Fruit fly (Drosophila melanogaster) whole organism, adult: ENCODE results near the gene EMC2B.
"Not testable (repeated sequence)": the region's sequence is repeated elsewhere in the genome, so short reads cannot be mapped to it uniquely, and the experiment has no call there.

Source experiments
- CG11617 ChIP-seq: fragments of 200-800 bp; sonication (Bioruptor generic); optimal IDR thresholded peaks from 2 replicates; lab custom pipeline; 2017; ENCODE audit warnings: mild to moderate bottlenecking, missing biosample characterization, missing genetic modification reagents, missing genetic modification characterization
- CG12768 ChIP-seq: fragments of 200-800 bp; sonication (Bioruptor generic); optimal IDR thresholded peaks from 2 replicates; lab custom pipeline; 2017; ENCODE audit warnings: missing biosample characterization, missing genetic modification characterization, mild to moderate bottlenecking, moderate library complexity, missing genetic modification reagents
- CG14711 ChIP-seq: fragments of 200-800 bp; sonication (Bioruptor generic); optimal IDR thresholded peaks from 2 replicates; lab custom pipeline; 2018; ENCODE audit warnings: missing biosample characterization, mild to moderate bottlenecking, missing genetic modification characterization, moderate library complexity
- CG1620 ChIP-seq: fragments of 200-800 bp; sonication (Bioruptor generic); optimal IDR thresholded peaks from 2 replicates; lab custom pipeline; 2016; ENCODE audit warnings: missing biosample characterization, missing genetic modification characterization
- CG33017 ChIP-seq: fragments of 200-800 bp; sonication (Bioruptor generic); optimal IDR thresholded peaks from 2 replicates; lab custom pipeline; 2018; ENCODE audit warnings: missing biosample characterization, mild to moderate bottlenecking, missing genetic modification characterization, moderate library complexity
- CG5204 ChIP-seq: fragments of 200-800 bp; sonication (Bioruptor generic); optimal IDR thresholded peaks from 2 replicates; lab custom pipeline; 2016; ENCODE audit warnings: missing biosample characterization, missing genetic modification characterization
- CG7045 ChIP-seq: fragments of 200-800 bp; sonication (Bioruptor generic); optimal IDR thresholded peaks from 2 replicates; lab custom pipeline; 2017; ENCODE audit warnings: missing biosample characterization, mild to moderate bottlenecking, missing genetic modification characterization
- CG7101 ChIP-seq: fragments of 200-800 bp; sonication (Bioruptor generic); optimal IDR thresholded peaks from 2 replicates; lab custom pipeline; 2018; ENCODE audit warnings: missing biosample characterization, mild to moderate bottlenecking, missing genetic modification characterization, moderate library complexity
- Clk ChIP-seq: fragments of 200-800 bp; sonication (Bioruptor generic); optimal IDR thresholded peaks from 2 replicates; lab custom pipeline; 2017; ENCODE audit warnings: missing biosample characterization, missing genetic modification characterization
- Crg-1 ChIP-seq: fragments of 200-800 bp; sonication (Bioruptor generic); optimal IDR thresholded peaks from 2 replicates; lab custom pipeline; 2016; ENCODE audit warnings: missing biosample characterization, missing genetic modification characterization
- Hr96 ChIP-seq: fragments of 200-800 bp; sonication (Bioruptor generic); optimal IDR thresholded peaks from 2 replicates; lab custom pipeline; 2016; ENCODE audit warnings: missing biosample characterization, missing genetic modification characterization
- Mnt ChIP-seq: fragments of 200-800 bp; sonication (Bioruptor generic); optimal IDR thresholded peaks from 2 replicates; lab custom pipeline; 2016; ENCODE audit warnings: missing biosample characterization, mild to moderate bottlenecking, missing genetic modification characterization
- bab1 ChIP-seq: fragments of 200-800 bp; sonication (Bioruptor generic); optimal IDR thresholded peaks from 3 replicates; lab custom pipeline; 2019; ENCODE audit warnings: missing biosample characterization, mild to moderate bottlenecking, missing genetic modification characterization, moderate library complexity
- cic ChIP-seq: fragments of 200-800 bp; sonication (Bioruptor generic); optimal IDR thresholded peaks from 2 replicates; lab custom pipeline; 2017; ENCODE audit warnings: missing biosample characterization, mild to moderate bottlenecking, missing genetic modification characterization, moderate library complexity
- cnc ChIP-seq, 2 experiments: fragments of >200 bp; optimal IDR thresholded peaks; 2 replicates each; lab custom pipeline; 2017
- kay ChIP-seq: fragments of 200-800 bp; sonication (Bioruptor generic); peaks from one replicate; lab custom pipeline; 2016; ENCODE audit warnings: missing biosample characterization, missing genetic modification characterization, borderline replicate concordance
- ovo ChIP-seq: fragments of 200-800 bp; sonication (Bioruptor generic); optimal IDR thresholded peaks from 2 replicates; lab custom pipeline; 2016; ENCODE audit warnings: missing biosample characterization, missing genetic modification characterization
- pad ChIP-seq: fragments of 200-800 bp; sonication (Bioruptor generic); optimal IDR thresholded peaks from 3 replicates; lab custom pipeline; 2017; ENCODE audit warnings: missing biosample characterization, missing genetic modification characterization, mild to moderate bottlenecking, moderate library complexity, missing genetic modification reagents
- tj ChIP-seq: fragments of 200-800 bp; sonication (Bioruptor generic); optimal IDR thresholded peaks from 3 replicates; lab custom pipeline; 2017; ENCODE audit warnings: missing biosample characterization, mild to moderate bottlenecking, missing genetic modification characterization, moderate library complexity
- toe ChIP-seq: fragments of 200-800 bp; sonication (Bioruptor generic); optimal IDR thresholded peaks from 2 replicates; lab custom pipeline; 2016; ENCODE audit warnings: missing biosample characterization, missing genetic modification characterization

EMC2B gene

dm6 chr3R:16988514-16988913, 3.2 kb downstream of the EMC2B start, which contains the start of gene MESK4:
MESK4 (plus strand) TSS chr3R:16988814.
- TF ChIP-seq CG33017 (tag; lab: Kevin White, UChicago); CG14711 (tag; lab: Kevin White, UChicago); Crg-1 (GFP tag; lab: Kevin White, UChicago): not testable (repeated sequence)

- no peak for TF ChIP-seq ovo (GFP tag; lab: Kevin White, UChicago)
- TF ChIP-seq cic (GFP tag; lab: Kevin White, UChicago), result peak; percentile 12
Measured at dm6 chr3R:16987924-16988298, 3.8 kb downstream of the EMC2B start.

dm6 chr3R:16987220-16987923, 4.3 kb downstream of the EMC2B start, which contains the start of gene CG18622:
CG18622 (minus strand) TSS chr3R:16987732.
- TF ChIP-seq toe (GFP tag; lab: Kevin White, UChicago), result peak; percentile 24
- TF ChIP-seq CG33017 (tag; lab: Kevin White, UChicago), result peak; percentile 3
- TF ChIP-seq pad (GFP tag; lab: Kevin White, UChicago), result peak; percentile 94
- TF ChIP-seq tj, result peak; percentile 21
- TF ChIP-seq Clk (GFP tag; lab: Kevin White, UChicago), result no peak
- TF ChIP-seq Mnt (GFP tag; lab: Kevin White, UChicago), result peak; percentile 63
- TF ChIP-seq cic (GFP tag; lab: Kevin White, UChicago), result peak; percentile 95
- no peak for TF ChIP-seq Crg-1 (GFP tag; lab: Kevin White, UChicago)
- TF ChIP-seq CG7101 (tag; lab: Kevin White, UChicago), result no peak
- TF ChIP-seq CG12768 (GFP tag; lab: Kevin White, UChicago), result peak; percentile 88
- TF ChIP-seq kay (GFP tag; lab: Kevin White, UChicago), result peak; percentile 82
- TF ChIP-seq cnc (optimal IDR thresholded peaks at IDR 0.05; lab: Kevin White, UChicago), result no peak
- no peak for TF ChIP-seq CG5204 (GFP tag; lab: Kevin White, UChicago)
- no peak for TF ChIP-seq Hr96 (GFP tag; lab: Kevin White, UChicago)
- TF ChIP-seq CG1620 (GFP tag; lab: Kevin White, UChicago), result no peak
- no peak for TF ChIP-seq CG11617 (GFP tag; lab: Kevin White, UChicago)
- peak; percentile 56 for TF ChIP-seq ovo (GFP tag; lab: Kevin White, UChicago)

DNA sequence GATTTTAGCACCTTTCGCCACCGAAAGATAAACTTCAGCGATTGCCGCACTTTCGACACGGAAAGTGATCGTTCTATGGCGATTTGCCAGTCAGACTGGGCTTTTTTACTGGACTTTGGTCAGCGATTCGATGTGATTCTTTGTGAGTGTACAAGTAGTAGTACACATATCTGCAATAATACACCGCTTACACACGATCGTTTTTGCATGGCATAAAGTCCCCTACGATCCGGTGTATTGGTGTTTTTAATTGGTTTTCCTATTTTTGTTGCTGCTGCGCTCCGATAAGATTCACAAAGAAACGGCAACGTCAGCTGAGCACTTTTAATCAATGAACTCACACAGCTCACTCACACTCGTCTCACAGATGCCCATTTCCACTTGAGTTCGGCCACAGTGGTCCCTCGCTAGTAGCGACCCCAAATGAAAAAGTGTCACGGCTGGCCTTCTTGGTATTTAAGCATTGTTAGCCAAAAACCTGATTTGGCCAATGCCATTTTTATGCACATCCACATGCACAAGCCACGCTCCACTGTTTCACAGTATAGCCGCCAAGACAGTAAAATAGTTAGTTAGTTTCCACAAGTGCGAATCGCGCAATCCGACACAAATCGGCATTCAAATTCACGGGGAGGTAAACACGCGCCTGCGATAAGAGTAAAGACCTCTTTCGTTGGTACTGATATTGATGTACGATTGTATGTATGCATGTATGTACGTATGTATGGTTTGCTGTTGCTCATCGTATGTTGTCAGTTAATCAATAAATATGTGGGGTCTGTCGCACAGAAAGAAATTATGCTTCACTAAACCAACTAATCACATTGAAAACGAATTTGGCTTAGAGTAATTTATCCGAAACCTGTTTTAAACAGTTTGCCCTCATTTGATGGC, 5.2 kb downstream of the EMC2B start:
- TF ChIP-seq bab1, result peak; percentile 88
- TF ChIP-seq CG33017 (tag; lab: Kevin White, UChicago), result peak; percentile 96
- TF ChIP-seq CG5204 (GFP tag; lab: Kevin White, UChicago), result peak; percentile 97
- TF ChIP-seq pad (GFP tag; lab: Kevin White, UChicago), result peak; percentile 88
- peak; percentile 98 for TF ChIP-seq CG7045 (GFP tag; lab: Kevin White, UChicago)
- TF ChIP-seq CG14711 (tag; lab: Kevin White, UChicago), result peak; percentile 86
- no peak for TF ChIP-seq cnc (optimal IDR thresholded peaks at IDR 0.05; lab: Kevin White, UChicago)
- peak; percentile 94 for TF ChIP-seq CG12768 (GFP tag; lab: Kevin White, UChicago)
- TF ChIP-seq kay (GFP tag; lab: Kevin White, UChicago), result peak; percentile 87
- peak; percentile 92 for TF ChIP-seq Mnt (GFP tag; lab: Kevin White, UChicago)
- peak; percentile 94 for TF ChIP-seq Crg-1 (GFP tag; lab: Kevin White, UChicago)
- TF ChIP-seq tj, result peak; percentile 88
- TF ChIP-seq cic (GFP tag; lab: Kevin White, UChicago), result peak; percentile 98
- peak; percentile 94 for TF ChIP-seq toe (GFP tag; lab: Kevin White, UChicago)
- TF ChIP-seq CG7101 (tag; lab: Kevin White, UChicago), result peak; percentile 95
- TF ChIP-seq CG11617 (GFP tag; lab: Kevin White, UChicago), result peak; percentile 94
- peak; percentile 89 for TF ChIP-seq CG1620 (GFP tag; lab: Kevin White, UChicago)
- TF ChIP-seq ovo (GFP tag; lab: Kevin White, UChicago), result peak; percentile 66
- TF ChIP-seq Clk (GFP tag; lab: Kevin White, UChicago), result peak; percentile 94
- peak; percentile 98 for TF ChIP-seq Hr96 (GFP tag; lab: Kevin White, UChicago)

DNA sequence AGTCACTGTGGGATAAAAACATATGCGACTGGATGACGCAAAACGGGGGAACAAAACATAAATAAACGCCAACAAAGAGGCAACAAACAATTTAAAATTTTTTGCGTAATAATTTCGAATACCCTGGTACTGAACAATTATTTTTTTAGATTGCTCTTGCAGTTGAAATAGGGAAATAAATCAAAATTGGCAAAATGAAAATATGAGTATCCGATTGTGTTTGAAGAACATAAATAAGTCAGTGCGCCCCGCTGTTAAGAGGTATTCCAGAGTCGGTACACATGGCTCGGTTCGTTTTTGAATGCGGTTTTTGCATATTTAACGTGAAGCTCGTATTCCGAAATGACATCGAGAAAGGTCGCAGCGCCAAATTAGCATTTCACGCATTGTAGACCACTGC, 6.1 kb downstream of the EMC2B start:
- TF ChIP-seq kay (GFP tag; lab: Kevin White, UChicago) (peak; percentile 79), bab1 (no peak), CG11617 (GFP tag; lab: Kevin White, UChicago) (no peak), tj (no peak), CG14711 (tag; lab: Kevin White, UChicago) (no peak), CG1620 (GFP tag; lab: Kevin White, UChicago) (no peak)

- no peak for TF ChIP-seq CG33017 (tag; lab: Kevin White, UChicago)
Measured at dm6 chr3R:16984221-16984620, 7.5 kb downstream of the EMC2B start.
